Worm (Caenorhabditis elegans): ENCODE results near the gene F53F1.4.

The F53F1.4 gene

ce11 chrV:13394968-13395367 is 15.9 kb upstream of the F53F1.4 start:
- no peak for TF ChIP-seq nhr-237 (tag; optimal IDR thresholded peaks at IDR 0.05)
- no peak for TF ChIP-seq tbx-8 (GFP tag; optimal IDR thresholded peaks at IDR 0.05)
- no peak for TF ChIP-seq zip-8 (tag; optimal IDR thresholded peaks at IDR 0.05)
- peak; percentile 2 for TF ChIP-seq sptf-1 (tag; optimal IDR thresholded peaks at IDR 0.05)
- TF ChIP-seq ceh-39 (tag; optimal IDR thresholded peaks at IDR 0.05) = no peak
- no peak for TF ChIP-seq lsy-2 (tag; optimal IDR thresholded peaks at IDR 0.05)
- no peak for TF ChIP-seq hlh-1 (tag; optimal IDR thresholded peaks at IDR 0.05)
- TF ChIP-seq nhr-12 (tag; optimal IDR thresholded peaks at IDR 0.05) = no peak
- TF ChIP-seq cnd-1 (tag; optimal IDR thresholded peaks at IDR 0.05) = no peak
- no peak for TF ChIP-seq ceh-43 (GFP tag; optimal IDR thresholded peaks at IDR 0.05)
- TF ChIP-seq mab-5 (tag; optimal IDR thresholded peaks at IDR 0.05) = no peak
- TF ChIP-seq unc-62 (GFP tag; optimal IDR thresholded peaks at IDR 0.05) = peak; percentile 64
- no peak for TF ChIP-seq lin-13 (tag; optimal IDR thresholded peaks at IDR 0.05)
- TF ChIP-seq snpc-4 (tag; optimal IDR thresholded peaks at IDR 0.05) = no peak
- no peak for TF ChIP-seq elt-3 (tag; optimal IDR thresholded peaks at IDR 0.05)
- TF ChIP-seq ceh-83 (GFP tag; optimal IDR thresholded peaks at IDR 0.05) = no peak
- no peak for TF ChIP-seq lin-32 (GFP tag; optimal IDR thresholded peaks at IDR 0.05)
- peak; percentile 12 for TF ChIP-seq ces-1 (GFP tag; optimal IDR thresholded peaks at IDR 0.05)
- no peak for TF ChIP-seq M03D4.4 (tag; optimal IDR thresholded peaks at IDR 0.05)
- no peak for TF ChIP-seq sem-2 (GFP tag; optimal IDR thresholded peaks at IDR 0.05)
- TF ChIP-seq unc-39 (tag; optimal IDR thresholded peaks at IDR 0.05) = no peak
- no peak for TF ChIP-seq pha-4 (tag; optimal IDR thresholded peaks at IDR 0.05)

DNA sequence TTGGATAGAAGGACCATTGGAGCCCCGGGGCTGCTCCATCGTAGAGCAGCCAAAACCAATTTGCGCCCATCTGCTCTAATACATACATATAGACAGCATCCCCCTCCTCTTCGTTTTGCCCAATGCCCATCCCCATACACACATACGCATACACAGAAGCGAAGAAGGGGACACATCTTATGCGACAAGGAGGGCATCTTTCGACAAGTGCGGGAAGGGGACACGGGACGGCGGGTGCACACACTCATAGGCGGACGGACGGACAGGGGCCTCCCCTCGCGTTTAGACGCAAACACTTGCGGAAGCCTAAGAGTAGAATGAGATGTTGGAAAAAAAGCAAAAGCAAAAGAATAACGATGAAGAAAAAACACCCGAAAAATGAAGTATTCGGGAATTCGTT is 14.5 kb upstream of the F53F1.4 start:
- peak; percentile 74 for TF ChIP-seq mls-2 (tag; optimal IDR thresholded peaks at IDR 0.05)
- no peak for TF ChIP-seq bed-3 (GFP tag; optimal IDR thresholded peaks at IDR 0.05)
- no peak for TF ChIP-seq elt-3 (tag; optimal IDR thresholded peaks at IDR 0.05)
- TF ChIP-seq ham-2 (GFP tag; optimal IDR thresholded peaks at IDR 0.05) = peak; percentile 27
- TF ChIP-seq tbx-8 (GFP tag; optimal IDR thresholded peaks at IDR 0.05) = peak; percentile 45
- TF ChIP-seq pha-4 (tag; optimal IDR thresholded peaks at IDR 0.05) = no peak
- TF ChIP-seq nhr-28 (tag; optimal IDR thresholded peaks at IDR 0.05) = no peak
- no peak for TF ChIP-seq lin-13 (tag; optimal IDR thresholded peaks at IDR 0.05)
- TF ChIP-seq nhr-237 (tag; optimal IDR thresholded peaks at IDR 0.05) = no peak
- no peak for TF ChIP-seq ztf-11 (tag; optimal IDR thresholded peaks at IDR 0.05)
- no peak for TF ChIP-seq ceh-83 (GFP tag; optimal IDR thresholded peaks at IDR 0.05)
- no peak for TF ChIP-seq ceh-39 (tag; optimal IDR thresholded peaks at IDR 0.05)
- TF ChIP-seq M03D4.4 (tag; optimal IDR thresholded peaks at IDR 0.05) = peak; percentile 66
- TF ChIP-seq sptf-1 (tag; optimal IDR thresholded peaks at IDR 0.05) = peak; percentile 81
- TF ChIP-seq zip-8 (tag; optimal IDR thresholded peaks at IDR 0.05) = no peak
- no peak for TF ChIP-seq mab-5 (tag; optimal IDR thresholded peaks at IDR 0.05)
- TF ChIP-seq ceh-43 (GFP tag; optimal IDR thresholded peaks at IDR 0.05) = no peak
- no peak for TF ChIP-seq lsy-2 (tag; optimal IDR thresholded peaks at IDR 0.05)
- TF ChIP-seq nhr-2 (tag; optimal IDR thresholded peaks at IDR 0.05) = peak; percentile 48
- no peak for TF ChIP-seq snpc-4 (tag; optimal IDR thresholded peaks at IDR 0.05)
- TF ChIP-seq unc-62 (GFP tag; optimal IDR thresholded peaks at IDR 0.05) = peak; percentile 15
- peak; percentile 49 for TF ChIP-seq cnd-1 (tag; optimal IDR thresholded peaks at IDR 0.05)
- TF ChIP-seq mep-1 (tag; optimal IDR thresholded peaks at IDR 0.05) = peak; percentile 55
- no peak for TF ChIP-seq unc-39 (tag; optimal IDR thresholded peaks at IDR 0.05)
- TF ChIP-seq drap-1 (GFP tag; optimal IDR thresholded peaks at IDR 0.05) = peak; percentile 51
- peak; percentile 55 for TF ChIP-seq hlh-1 (tag; optimal IDR thresholded peaks at IDR 0.05)
- no peak for TF ChIP-seq nhr-76 (tag; optimal IDR thresholded peaks at IDR 0.05)
- no peak for TF ChIP-seq lin-32 (GFP tag; optimal IDR thresholded peaks at IDR 0.05)
- peak; percentile 66 for TF ChIP-seq unc-120 (tag; optimal IDR thresholded peaks at IDR 0.05; ENCODE audit: poor library complexity, severe bottlenecking)
- TF ChIP-seq ces-1 (GFP tag; optimal IDR thresholded peaks at IDR 0.05) = peak; percentile 74
- no peak for TF ChIP-seq nhr-12 (tag; optimal IDR thresholded peaks at IDR 0.05)
- no peak for TF ChIP-seq elt-1 (tag; optimal IDR thresholded peaks at IDR 0.05; ENCODE audit: borderline replicate concordance, insufficient read depth)
- TF ChIP-seq blmp-1 (tag; optimal IDR thresholded peaks at IDR 0.05) = no peak
- no peak for TF ChIP-seq flh-1 (GFP tag; optimal IDR thresholded peaks at IDR 0.05)
- no peak for TF ChIP-seq sem-2 (GFP tag; optimal IDR thresholded peaks at IDR 0.05)

DNA sequence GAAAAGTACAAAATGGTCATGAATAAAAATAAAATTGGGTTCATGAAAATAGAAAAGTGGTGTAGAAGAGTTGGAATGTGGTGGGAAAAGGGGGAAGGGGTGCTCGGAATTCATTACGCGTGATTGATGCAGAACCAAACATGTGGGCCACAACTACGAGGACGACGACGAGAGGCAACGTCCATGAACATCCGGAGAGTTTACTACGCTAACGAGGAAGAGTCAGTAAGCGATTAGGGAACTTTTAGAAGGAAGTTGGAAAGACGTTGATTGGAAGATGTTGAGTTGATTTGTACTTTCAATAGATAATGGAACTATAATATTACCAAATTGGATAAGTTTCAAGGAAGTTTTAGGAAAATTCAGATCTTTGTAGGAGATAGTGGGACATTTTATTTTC is 9.2 kb upstream of the F53F1.4 start:
- TF ChIP-seq ces-1 (GFP tag; optimal IDR thresholded peaks at IDR 0.05) = peak; percentile 65
- TF ChIP-seq elt-3 (tag; optimal IDR thresholded peaks at IDR 0.05) = no peak
